Fruit fly (Drosophila melanogaster): ENCODE results near the gene Pfdn5.

The Pfdn5 gene

dm6 chr3R:22536504-22537423 is 49.9 kb downstream of the Pfdn5 start:
- TF ChIP-seq CG33017 (tag; optimal IDR thresholded peaks at IDR 0.05) (no peak), Mnt (GFP tag; optimal IDR thresholded peaks at IDR 0.05) (no peak), cnc (optimal IDR thresholded peaks at IDR 0.05) (no peak), CG7045 (GFP tag; optimal IDR thresholded peaks at IDR 0.05) (no peak), Clk (GFP tag; optimal IDR thresholded peaks at IDR 0.05) (no peak), CG1620 (GFP tag; optimal IDR thresholded peaks at IDR 0.05) (no peak)

Measured in whole organism, adult.